Worm (Caenorhabditis elegans) whole organism, early embryonic: ENCODE measurements around the gene F07F6.2.

Experiments used
- B0310.2 ChIP-seq: sonication (generic microtip); optimal IDR thresholded peaks from 2 replicates; lab custom pipeline; 2016; ENCODE audit warnings: mild to moderate bottlenecking, missing genetic modification characterization, missing compliant biosample characterization
- F13C5.2 ChIP-seq: sonication (generic microtip); optimal IDR thresholded peaks from 2 replicates; lab custom pipeline; 2017; ENCODE audit warnings: mild to moderate bottlenecking, missing genetic modification characterization, inconsistent platforms, missing compliant biosample characterization
- aly-1 ChIP-seq: sonication (generic microtip); optimal IDR thresholded peaks from 2 replicates; lab custom pipeline; 2016; ENCODE audit warnings: missing genetic modification characterization, missing compliant biosample characterization
- ama-1 ChIP-seq: fragments of 150-350 bp; optimal IDR thresholded peaks from 2 replicates; lab custom pipeline; 2014
- ceh-13 ChIP-seq: fragments of 200-800 bp; sonication (Bioruptor generic); optimal IDR thresholded peaks from 2 replicates; lab custom pipeline; 2018; ENCODE audit warnings: mild to moderate bottlenecking, missing genetic modification characterization, missing compliant biosample characterization
- ets-7 ChIP-seq: sonication (generic microtip); optimal IDR thresholded peaks from 2 replicates; lab custom pipeline; 2016; ENCODE audit warnings: missing genotype, missing genetic modification characterization, missing compliant biosample characterization
- flt-1 ChIP-seq: fragments of 200-800 bp; sonication (Bioruptor generic); IDR thresholded peaks from 2 replicates; pipeline ENCODE4 v1.3.6; 2022; ENCODE audit warnings: missing genetic modification characterization, missing compliant biosample characterization
- hnd-1 ChIP-seq: sonication (generic microtip); optimal IDR thresholded peaks from 2 replicates; lab custom pipeline; 2016; ENCODE audit warnings: missing genetic modification characterization, missing compliant biosample characterization
- pes-1 ChIP-seq: fragments of 200-800 bp; sonication (Bioruptor generic); IDR thresholded peaks from 2 replicates; pipeline ENCODE4 v1.3.6; 2022; ENCODE audit warnings: missing genetic modification reagents, missing genetic modification characterization, missing compliant biosample characterization
- scrt-1 ChIP-seq: fragments of 200-800 bp; sonication (Bioruptor generic); IDR thresholded peaks from 2 replicates; pipeline ENCODE4 v1.3.6; 2022; ENCODE audit warnings: missing genetic modification characterization, missing compliant biosample characterization
- sea-1 ChIP-seq: fragments of 200-800 bp; sonication (Bioruptor generic); conservative IDR thresholded peaks from 2 replicates; pipeline ENCODE4 v1.3.6; 2022; ENCODE audit warnings: missing genetic modification characterization, missing compliant biosample characterization
- tbx-37 ChIP-seq: fragments of 200-800 bp; sonication (Bioruptor generic); conservative IDR thresholded peaks from 2 replicates; pipeline ENCODE4 v1.3.6; 2022; ENCODE audit warnings: missing genetic modification reagents, missing genetic modification characterization, missing compliant biosample characterization
- tra-4 ChIP-seq: sonication (generic microtip); optimal IDR thresholded peaks from 2 replicates; lab custom pipeline; 2017; ENCODE audit warnings: missing genetic modification characterization, missing compliant biosample characterization

ce11 chrII:5474946-5475345 lies 44.9 kb downstream of the F07F6.2 start, which contains the start of gene ilcr-2:
- TF ChIP-seq ceh-13 (GFP tag; lab: Kevin White, UChicago) (no peak), tbx-37 (GFP tag; lab: Robert Waterston, UW) (no peak), ama-1 (lab: Kevin White, UChicago) (no peak), pes-1 (GFP tag; lab: Robert Waterston, UW) (no peak), hnd-1 (tag; lab: Kevin White, UChicago) (no peak), flt-1 (no peak), ets-7 (no peak), B0310.2 (tag; lab: Kevin White, UChicago) (no peak), F13C5.2 (no peak), aly-1 (tag; lab: Kevin White, UChicago) (no peak), sea-1 (GFP tag; lab: Robert Waterston, UW) (no peak), tra-4 (no peak), scrt-1 (GFP tag; lab: Robert Waterston, UW) (no peak)
